Fruit fly (Drosophila melanogaster) S2 (cell line): ENCODE measurements around the gene CG11920.

ENCODE experiments used
- CG8478 ChIP-seq: fragments of >200 bp; optimal IDR thresholded peaks from 2 replicates; lab custom pipeline; 2018
- CTCF ChIP-seq, 2 experiments: fragments of >200 bp; optimal IDR thresholded peaks; 2 replicates each; lab custom pipeline; 2018

The CG11920 gene

DNA sequence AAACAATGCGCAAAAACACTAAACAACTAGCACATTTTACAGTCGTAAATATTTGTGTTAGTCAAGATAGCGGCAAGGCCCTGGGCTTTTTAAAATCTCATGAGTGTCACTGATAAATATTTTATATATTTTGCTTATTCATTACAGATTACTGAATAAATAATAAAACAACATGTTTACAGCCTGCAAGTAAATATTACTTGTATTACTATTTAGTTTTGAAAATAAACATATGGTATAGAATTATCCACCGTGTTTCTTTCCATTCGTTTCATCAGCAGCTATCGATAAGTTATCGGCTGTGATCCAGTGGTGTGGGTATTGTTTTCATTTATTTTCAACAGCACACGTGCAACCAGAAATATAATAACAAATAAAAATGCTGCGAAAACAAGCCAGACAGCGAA lies at the start of gene CG11920, which contains the start of gene shams:
Gene CG11920 (plus strand): TSS at position 320 of the 407 bp plus-strand sequence.
Gene shams (minus strand): TSS at position 50 of the 407 bp plus-strand sequence.
- no peak for TF ChIP-seq CG8478 (lab: Kevin White, UChicago)
- no peak for TF ChIP-seq CTCF (optimal IDR thresholded peaks at IDR 0.05; lab: Kevin White, UChicago)

dm6 chr3R:25024895-25025557 lies 49.7 kb upstream of the CG11920 start, which contains the start of the genes EMC6 and Hr96:
Gene EMC6 (minus strand): TSS chr3R:25025017.
Gene Hr96 (plus strand): TSS chr3R:25025235.
- TF ChIP-seq CTCF (optimal IDR thresholded peaks at IDR 0.05; lab: Kevin White, UChicago) (no peak), CG8478 (lab: Kevin White, UChicago) (no peak)

DNA sequence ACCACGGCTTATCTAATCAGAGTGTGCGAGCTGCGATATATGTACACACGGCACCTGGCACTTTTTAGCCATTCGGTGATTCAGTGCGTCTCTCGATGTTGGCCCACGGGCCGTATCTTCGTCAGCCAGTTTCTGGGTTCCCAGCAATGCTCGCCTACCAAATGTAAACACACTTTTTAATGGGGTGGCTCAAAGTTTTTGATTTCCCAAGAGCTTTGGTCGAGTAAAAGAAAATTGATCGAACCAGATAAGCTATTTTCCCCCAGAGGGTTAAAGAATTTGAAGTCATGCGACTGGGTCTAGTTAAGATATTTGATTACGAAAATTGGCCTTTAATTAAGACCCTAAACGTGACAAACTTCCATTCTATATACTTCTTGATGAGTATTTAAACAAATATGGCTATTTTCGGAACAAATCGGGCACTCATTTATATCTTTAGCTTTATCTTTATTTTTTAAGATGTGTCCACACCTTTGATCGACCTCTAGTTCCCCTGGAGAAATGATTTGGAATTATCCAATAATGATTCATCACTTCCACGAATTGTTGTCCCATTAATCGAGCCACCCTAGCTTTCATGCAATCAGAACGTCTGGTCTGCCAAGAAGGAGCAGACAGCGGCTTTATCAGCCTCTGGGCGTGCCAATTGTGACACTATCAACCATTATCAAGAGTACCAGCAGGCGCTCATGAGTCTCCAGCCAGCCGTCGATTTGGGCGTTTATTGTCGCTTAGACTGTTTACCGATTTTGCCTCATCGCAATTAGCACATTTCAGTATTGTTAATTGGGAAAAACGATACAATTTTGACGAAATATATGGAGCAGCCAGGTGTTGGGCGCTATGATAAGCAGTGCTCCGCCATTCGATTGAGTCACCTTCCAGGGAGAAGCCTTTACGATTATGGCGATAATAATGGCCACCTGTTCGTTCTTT lies 47.1 kb upstream of the CG11920 start:
- no peak for TF ChIP-seq CTCF (optimal IDR thresholded peaks at IDR 0.05; lab: Kevin White, UChicago)
- no peak for TF ChIP-seq CG8478 (lab: Kevin White, UChicago)

dm6 chr3R:25032686-25033085 lies 42.0 kb upstream of the CG11920 start:
- no peak for TF ChIP-seq CG8478 (lab: Kevin White, UChicago)
- no peak for TF ChIP-seq CTCF (optimal IDR thresholded peaks at IDR 0.05; lab: Kevin White, UChicago)

dm6 chr3R:25033142-25033586 lies 41.5 kb upstream of the CG11920 start, which contains the start of gene Smg6:
Gene Smg6 (minus strand): TSS chr3R:25033465.
- TF ChIP-seq CTCF (optimal IDR thresholded peaks at IDR 0.05; lab: Kevin White, UChicago) (peak in 1 of 2 experiments; percentile 18), CG8478 (lab: Kevin White, UChicago) (no peak)

DNA sequence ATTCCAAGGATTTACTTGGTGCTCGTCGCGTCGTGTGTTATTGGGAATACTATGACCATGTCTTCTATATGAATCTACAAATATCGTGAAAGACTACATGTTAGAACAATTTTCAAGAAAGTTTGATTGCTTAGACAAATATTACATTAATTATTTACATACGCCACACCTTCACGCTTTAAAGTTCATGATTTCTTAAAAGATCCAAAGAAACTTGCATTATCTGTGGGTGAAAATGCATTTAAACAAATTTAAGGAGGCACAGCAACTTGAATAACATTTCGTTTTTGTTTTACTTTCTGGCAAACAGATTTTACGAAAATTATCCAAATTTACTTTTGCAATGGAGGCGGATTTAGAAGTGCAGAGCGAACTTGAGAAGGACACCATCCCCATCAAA lies 38.0 kb upstream of the CG11920 start, which contains the start of gene CG31115:
Gene CG31115 (plus strand): TSS at position 301 of the 400 bp plus-strand sequence.
- TF ChIP-seq CTCF (optimal IDR thresholded peaks at IDR 0.05; lab: Kevin White, UChicago) (no peak), CG8478 (lab: Kevin White, UChicago) (no peak)

dm6 chr3R:25039028-25039476 lies 35.6 kb upstream of the CG11920 start, which contains the start of the genes Ythdf and bai:
Gene Ythdf (minus strand): TSS chr3R:25039249.
Gene bai (plus strand): TSS chr3R:25039374.
- TF ChIP-seq CTCF (optimal IDR thresholded peaks at IDR 0.05; lab: Kevin White, UChicago) = no peak
- TF ChIP-seq CG8478 (lab: Kevin White, UChicago) = no peak

dm6 chr3R:25044816-25045551 lies 29.7 kb upstream of the CG11920 start, which contains the start of gene 5PtaseI:
Gene 5PtaseI (minus strand): TSS chr3R:25045151.
- TF ChIP-seq CTCF (optimal IDR thresholded peaks at IDR 0.05; lab: Kevin White, UChicago) = no peak
- TF ChIP-seq CG8478 (lab: Kevin White, UChicago) = no peak

dm6 chr3R:25046023-25046422 lies 28.7 kb upstream of the CG11920 start, which contains the start of gene CG11786:
Gene CG11786 (plus strand): TSS chr3R:25046323.
- no peak for TF ChIP-seq CTCF (optimal IDR thresholded peaks at IDR 0.05; lab: Kevin White, UChicago)
- no peak for TF ChIP-seq CG8478 (lab: Kevin White, UChicago)

DNA sequence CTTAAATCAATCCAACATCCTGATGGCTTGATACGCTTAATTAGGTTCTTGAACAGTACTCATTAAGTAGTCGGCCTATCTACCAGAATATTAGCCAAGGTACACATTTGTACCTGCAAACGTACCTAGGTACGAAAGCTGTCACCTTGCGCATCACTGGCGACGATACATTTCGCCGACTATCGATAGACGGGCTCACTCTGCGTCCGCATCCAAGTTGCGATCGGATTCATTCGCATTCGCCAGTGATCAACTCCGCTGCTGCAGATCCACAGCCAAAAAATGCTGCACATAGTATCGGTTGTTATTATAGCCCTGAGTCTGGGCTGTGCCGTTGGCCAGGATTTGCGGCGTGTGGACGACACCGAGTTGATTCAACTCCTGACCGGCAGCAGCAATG lies 27.2 kb upstream of the CG11920 start, which contains the start of gene CG11790:
Gene CG11790 (plus strand): TSS at position 203 of the 400 bp plus-strand sequence.
- TF ChIP-seq CTCF (optimal IDR thresholded peaks at IDR 0.05; lab: Kevin White, UChicago) = no peak
- TF ChIP-seq CG8478 (lab: Kevin White, UChicago) = no peak

dm6 chr3R:25049383-25049741 lies 25.3 kb upstream of the CG11920 start, which contains the start of gene CG11791:
Gene CG11791 (plus strand): TSS chr3R:25049616.
- TF ChIP-seq CG8478 (lab: Kevin White, UChicago) = no peak
- no peak for TF ChIP-seq CTCF (optimal IDR thresholded peaks at IDR 0.05; lab: Kevin White, UChicago)

DNA sequence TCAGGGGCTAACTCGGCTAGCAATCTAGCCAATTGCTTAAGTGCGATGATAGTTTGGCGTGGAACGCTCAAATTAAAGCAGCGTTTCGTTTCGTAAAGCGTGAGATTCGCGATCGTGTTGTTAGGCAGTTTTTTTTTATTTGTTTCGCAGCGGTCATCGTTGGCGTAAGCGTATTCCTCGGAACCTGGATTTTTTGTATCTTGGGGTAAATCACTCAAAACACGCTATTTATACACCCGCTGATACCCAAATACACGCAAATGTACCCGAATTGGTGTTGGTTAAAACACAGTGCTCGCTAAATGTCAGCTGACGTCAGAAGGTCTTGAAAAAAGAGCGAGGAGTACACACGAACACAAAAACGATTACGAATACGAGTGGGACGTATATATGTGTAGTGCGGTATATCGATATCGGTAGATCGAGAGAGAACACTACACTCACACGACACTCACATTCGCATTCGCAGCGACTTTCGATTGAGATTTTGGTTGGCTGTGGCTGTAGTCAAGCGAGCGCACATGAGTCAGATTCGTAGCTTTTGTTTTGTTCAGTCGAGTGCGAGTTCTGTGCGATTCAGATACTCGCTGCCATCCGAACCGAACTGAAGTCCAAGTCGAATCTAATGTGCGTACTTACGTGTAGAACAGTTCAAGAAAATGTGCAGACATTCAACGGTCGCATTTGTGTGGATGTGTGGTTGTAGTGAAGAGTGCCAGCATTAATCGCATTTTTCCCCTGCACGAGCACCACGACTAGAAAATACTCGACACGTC lies 24.7 kb upstream of the CG11920 start:
- TF ChIP-seq CG8478 (lab: Kevin White, UChicago) (no peak), CTCF (optimal IDR thresholded peaks at IDR 0.05; lab: Kevin White, UChicago) (no peak)

DNA sequence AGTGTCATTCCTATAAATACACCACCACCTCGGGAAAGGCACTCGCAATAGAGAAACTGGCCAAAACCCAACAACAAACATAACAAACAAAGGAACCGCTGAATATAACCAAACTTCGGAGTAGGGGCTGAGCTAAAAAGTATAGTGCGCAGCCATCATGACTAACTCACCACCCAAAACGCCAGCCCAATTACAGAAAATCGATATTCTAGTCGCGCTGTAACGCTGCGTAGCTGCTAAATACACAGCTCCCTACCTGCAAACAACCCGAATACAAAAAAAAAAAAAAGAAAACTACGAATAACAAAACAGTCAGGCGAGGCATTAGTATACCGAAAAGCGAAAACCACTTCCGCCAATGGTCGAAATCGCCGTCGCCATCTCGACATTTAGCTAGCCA lies 24.0 kb upstream of the CG11920 start:
- no peak for TF ChIP-seq CG8478 (lab: Kevin White, UChicago)
- TF ChIP-seq CTCF (optimal IDR thresholded peaks at IDR 0.05; lab: Kevin White, UChicago) = no peak
